Fruit fly (Drosophila melanogaster): Measurements from ENCODE around the gene CG15743.

CG15743 gene

dm6 chrX:13323114-13323513 is 37.6 kb downstream of the CG15743 start (continued):
- TF ChIP-seq pb (GFP tag; optimal IDR thresholded peaks at IDR 0.05) (peak; percentile 24), CG1647 (GFP tag; optimal IDR thresholded peaks at IDR 0.05) (peak; percentile 49), tx (GFP tag; optimal IDR thresholded peaks at IDR 0.05) (peak; percentile 37), Dip2 (GFP tag; IDR thresholded peaks at IDR 0.05) (no peak), ash1 (GFP tag; optimal IDR thresholded peaks at IDR 0.05) (no peak), h (optimal IDR thresholded peaks at IDR 0.05) (no peak), CG7745 (tag; optimal IDR thresholded peaks at IDR 0.05) (no peak), HLHmδ (GFP tag; optimal IDR thresholded peaks at IDR 0.05) (no peak), Ptx1 (GFP tag; IDR thresholded peaks at IDR 0.05) (peak; percentile 76), ftz-f1 (GFP tag; optimal IDR thresholded peaks at IDR 0.05) (no peak), HmgZ (tag; optimal IDR thresholded peaks at IDR 0.05) (no peak), Hsf (GFP tag; optimal IDR thresholded peaks at IDR 0.05) (peak; percentile 82), az2 (GFP tag; optimal IDR thresholded peaks at IDR 0.05) (peak; percentile 65), D19B (GFP tag; optimal IDR thresholded peaks at IDR 0.05) (peak; percentile 42), CG6654 (GFP tag; optimal IDR thresholded peaks at IDR 0.05) (no peak), fd3F (GFP tag; optimal IDR thresholded peaks at IDR 0.05) (peak; percentile 39), dmrt99B (tag; optimal IDR thresholded peaks at IDR 0.05) (peak; percentile 78), CG3838 (GFP tag; optimal IDR thresholded peaks at IDR 0.05) (no peak), caup (GFP tag; optimal IDR thresholded peaks at IDR 0.05; ENCODE audit: severe bottlenecking) (peak; percentile 48), CG4328 (GFP tag; optimal IDR thresholded peaks at IDR 0.05) (no peak), dpn (GFP tag; optimal IDR thresholded peaks at IDR 0.05) (peak; percentile 75 to 82), bsh (GFP tag; optimal IDR thresholded peaks at IDR 0.05) (peak in 1 of 2 experiments; percentile 52), CG1832 (GFP tag; optimal IDR thresholded peaks at IDR 0.05) (no peak), CG8478 (optimal IDR thresholded peaks at IDR 0.05) (no peak), CG12391 (tag; optimal IDR thresholded peaks at IDR 0.05) (peak; percentile 57), unc-4 (GFP tag; IDR thresholded peaks at IDR 0.05; ENCODE audit: partially characterized antibody) (no peak), CG10565 (GFP tag; optimal IDR thresholded peaks at IDR 0.05) (no peak), Oli (tag; optimal IDR thresholded peaks at IDR 0.05) (peak; percentile 74), Aef1 (GFP tag; IDR thresholded peaks at IDR 0.05) (peak; percentile 58), Rfx (GFP tag; IDR thresholded peaks at IDR 0.05) (peak; percentile 62), Meics (GFP tag; optimal IDR thresholded peaks at IDR 0.05) (peak; percentile 66), CG12942 (GFP tag; optimal IDR thresholded peaks at IDR 0.05) (peak; percentile 44), org-1 (GFP tag; optimal IDR thresholded peaks at IDR 0.05) (peak; percentile 3), CG15269 (tag; optimal IDR thresholded peaks at IDR 0.05) (peak; percentile 71), CG14710 (tag; optimal IDR thresholded peaks at IDR 0.05) (peak; percentile 15), CG13123 (GFP tag; optimal IDR thresholded peaks at IDR 0.05) (peak; percentile 36), CG16813 (GFP tag; IDR thresholded peaks at IDR 0.05; ENCODE audit: partially characterized antibody) (no peak), CG3065 (GFP tag; optimal IDR thresholded peaks at IDR 0.05) (peak; percentile 46), ap (GFP tag; IDR thresholded peaks at IDR 0.05) (no peak), CG10321 (GFP tag; IDR thresholded peaks at IDR 0.05) (no peak), Hr51 (GFP tag; optimal IDR thresholded peaks at IDR 0.05) (peak; percentile 50 to 81), dmrt11E (tag; optimal IDR thresholded peaks at IDR 0.05) (peak; percentile 20), Chrac-16 (GFP tag; optimal IDR thresholded peaks at IDR 0.05) (peak; percentile 69), bowl (GFP tag; IDR thresholded peaks at IDR 0.05) (no peak), toy (GFP tag; IDR thresholded peaks at IDR 0.05) (0 out of 2 replicates have a peak, but pooled peaks have one; percentile 23), dimm (GFP tag; IDR thresholded peaks at IDR 0.05) (no peak), Spps (tag; optimal IDR thresholded peaks at IDR 0.05) (no peak), Doc2 (GFP tag; IDR thresholded peaks at IDR 0.05) (no peak), CG1529 (GFP tag; optimal IDR thresholded peaks at IDR 0.05) (peak; percentile 1), Mes4 (GFP tag; optimal IDR thresholded peaks at IDR 0.05) (peak; percentile 52), gro (GFP tag; optimal IDR thresholded peaks at IDR 0.05) (no peak), ems (GFP tag; optimal IDR thresholded peaks at IDR 0.05) (peak; percentile 75)

Measured in whole organism, embryonic.